Worm (Caenorhabditis elegans) whole organism, young adult: ENCODE data around the gene C02F5.12.

Experiments used
- B0019.2 ChIP-seq: fragments of 200-800 bp; sonication (Bioruptor generic); conservative IDR thresholded peaks from 2 replicates; pipeline ENCODE4 v1.3.6; 2022; ENCODE audit warnings: missing genetic modification reagents, missing genetic modification characterization, missing compliant biosample characterization
- D2030.7 ChIP-seq: fragments of 200-800 bp; sonication (Bioruptor generic); IDR thresholded peaks from 2 replicates; pipeline ENCODE4 v1.3.6; 2022; ENCODE audit warnings: missing genetic modification reagents, missing genetic modification characterization, missing compliant biosample characterization
- K11D2.4 ChIP-seq: fragments of 200-800 bp; sonication (Bioruptor generic); IDR thresholded peaks from 2 replicates; pipeline ENCODE4 v1.3.6; 2022; ENCODE audit warnings: missing genetic modification reagents, missing genetic modification characterization, missing compliant biosample characterization
- dpl-1 ChIP-seq: fragments of 150-350 bp; optimal IDR thresholded peaks from 2 replicates; lab custom pipeline; 2014; ENCODE audit warnings: missing biosample characterization, missing genetic modification reagents, missing genetic modification characterization
- egrh-3 ChIP-seq: fragments of 200-800 bp; sonication (Bioruptor generic); IDR thresholded peaks from 2 replicates; pipeline ENCODE4 v1.3.6; 2022; ENCODE audit warnings: missing genetic modification reagents, missing genetic modification characterization, missing compliant biosample characterization
- hlh-26 ChIP-seq: fragments of 200-800 bp; sonication (Bioruptor generic); conservative IDR thresholded peaks from 2 replicates; pipeline ENCODE4 v1.3.6; 2022; ENCODE audit warnings: missing genetic modification reagents, missing genetic modification characterization, missing compliant biosample characterization
- let-607 ChIP-seq, 2 experiments: fragments of 200-800 bp in 1 of 2; sonication (Bioruptor generic) in 1 of 2; sonication (generic microtip) in 1 of 2; optimal IDR thresholded peaks; 2 replicates each; lab custom pipeline; 2016 to 2018; ENCODE audit warnings: mild to moderate bottlenecking in 2 of 2, missing compliant biosample characterization in 2 of 2, missing genetic modification characterization in 2 of 2, moderate library complexity in 2 of 2, missing genotype in 1 of 2
- madf-3 ChIP-seq: fragments of 200-800 bp; sonication (Bioruptor generic); IDR thresholded peaks from 2 replicates; pipeline ENCODE4 v1.3.6; 2022; ENCODE audit warnings: missing genetic modification reagents, missing genetic modification characterization, missing compliant biosample characterization
- mes-4 ChIP-seq: sonication (generic microtip); optimal IDR thresholded peaks from 2 replicates; lab custom pipeline; 2016; ENCODE audit warnings: missing genotype, missing genetic modification characterization, missing compliant biosample characterization
- nfya-1 ChIP-seq: sonication (generic microtip); optimal IDR thresholded peaks from 2 replicates; lab custom pipeline; 2017; ENCODE audit warnings: antibody characterized with exemption, missing compliant biosample characterization, missing genetic modification characterization, borderline replicate concordance; ENCODE audit not compliant: insufficient read depth

- TF ChIP-seq mes-4 (no peak), B0019.2 (GFP tag; lab: Robert Waterston, UW) (no peak), dpl-1 (no peak), nfya-1 (tag; lab: Kevin White, UChicago) (no peak), hlh-26 (GFP tag; lab: Robert Waterston, UW) (no peak), let-607 (tag; optimal IDR thresholded peaks at IDR 0.05; lab: Kevin White, UChicago) (no peak), K11D2.4 (GFP tag; lab: Robert Waterston, UW) (no peak), egrh-3 (no peak), D2030.7 (no peak), madf-3 (GFP tag; lab: Robert Waterston, UW) (no peak)
These were observed 1.2 kb upstream of the C02F5.12 start, which contains the start of the genes pbs-6 and cids-1 for ce11 chrIII:8244052-8244451.
